Worm (Caenorhabditis elegans) whole organism, L1 larva: ENCODE measurements around the gene cdk-11.2.
A peak's percentile ranks its signal among the peaks of the same experiment; 100 is the strongest.

Source experiments
- C16A3.4 ChIP-seq: fragments of 150-350 bp; optimal IDR thresholded peaks from 2 replicates; lab custom pipeline; 2014; ENCODE audit warnings: missing biosample characterization, missing genetic modification characterization
- C34B4.2 ChIP-seq: sonication (generic microtip); optimal IDR thresholded peaks from 2 replicates; lab custom pipeline; 2017; ENCODE audit warnings: mild to moderate bottlenecking, missing genetic modification characterization, missing compliant biosample characterization
- alr-1 ChIP-seq: fragments of 200-800 bp; sonication (Bioruptor generic); optimal IDR thresholded peaks from 2 replicates; lab custom pipeline; 2018; ENCODE audit warnings: borderline replicate concordance, mild to moderate bottlenecking, missing genetic modification characterization, missing compliant biosample characterization
- aly-2 ChIP-seq: fragments of 150-350 bp; optimal IDR thresholded peaks from 2 replicates; lab custom pipeline; 2014; ENCODE audit warnings: missing biosample characterization, missing genetic modification characterization
- blmp-1 ChIP-seq: fragments of 150-350 bp; optimal IDR thresholded peaks from 2 replicates; lab custom pipeline; 2014; ENCODE audit warnings: missing biosample characterization, missing genetic modification characterization
- ceh-8 ChIP-seq: fragments of 200-800 bp; sonication (Bioruptor generic); optimal IDR thresholded peaks from 2 replicates; lab custom pipeline; 2018; ENCODE audit warnings: mild to moderate bottlenecking, missing genetic modification characterization, moderate library complexity, missing compliant biosample characterization
- ceh-88 ChIP-seq: fragments of 200-800 bp; sonication (Bioruptor generic); IDR thresholded peaks from 2 replicates; pipeline ENCODE4 v1.3.6; 2022; ENCODE audit warnings: missing genetic modification characterization, missing compliant biosample characterization
- dsc-1 ChIP-seq: sonication (generic microtip); optimal IDR thresholded peaks from 2 replicates; lab custom pipeline; 2016; ENCODE audit warnings: mild to moderate bottlenecking, missing genetic modification characterization, missing compliant biosample characterization
- efl-1 ChIP-seq, 4 experiments: fragments of 150-350 bp; optimal IDR thresholded peaks in 3 of 4; peaks in 1 of 4; 1 replicate in 1 of 4; 2 replicates in 3 of 4; lab custom pipeline; 2014; ENCODE audit warnings: missing biosample characterization in 2 of 4, missing genetic modification characterization in 2 of 4, missing genetic modification reagents in 2 of 4
- efl-3 ChIP-seq: fragments of 200-800 bp; sonication (Bioruptor generic); optimal IDR thresholded peaks from 2 replicates; lab custom pipeline; 2018; ENCODE audit warnings: mild to moderate bottlenecking, missing genetic modification characterization, missing compliant biosample characterization
- egl-27 ChIP-seq, 2 experiments: fragments of 150-350 bp in 1 of 2; sonication (generic microtip); optimal IDR thresholded peaks; 3 replicates each; lab custom pipeline; 2017 to 2018; ENCODE audit warnings: missing biosample characterization in 2 of 2, missing genetic modification characterization in 2 of 2, missing genetic modification reagents in 2 of 2
- elt-3 ChIP-seq, 6 experiments: fragments of 150-350 bp in 1 of 6; sonication (generic microtip); optimal IDR thresholded peaks; 2 replicates each; lab custom pipeline; 2017 to 2018; ENCODE audit warnings: missing biosample characterization in 6 of 6, missing genetic modification characterization in 6 of 6, inconsistent platforms in 1 of 6
- fkh-4 ChIP-seq: sonication (generic microtip); optimal IDR thresholded peaks from 2 replicates; lab custom pipeline; 2016; ENCODE audit warnings: missing compliant biosample characterization, missing genetic modification characterization, borderline replicate concordance
- fkh-8 ChIP-seq: sonication (generic microtip); optimal IDR thresholded peaks from 2 replicates; lab custom pipeline; 2016; ENCODE audit warnings: mild to moderate bottlenecking, missing genetic modification characterization, missing compliant biosample characterization
- grh-1 ChIP-seq: fragments of 200-800 bp; sonication (Bioruptor generic); IDR thresholded peaks from 2 replicates; pipeline ENCODE4 v1.3.6; 2022; ENCODE audit warnings: missing genetic modification reagents, missing genetic modification characterization, missing compliant biosample characterization
- hlh-4 ChIP-seq: sonication (generic microtip); optimal IDR thresholded peaks from 2 replicates; lab custom pipeline; 2016; ENCODE audit warnings: mild to moderate bottlenecking, missing genetic modification characterization, missing compliant biosample characterization
- lin-14 ChIP-seq: fragments of 200-800 bp; sonication (Bioruptor generic); optimal IDR thresholded peaks from 2 replicates; lab custom pipeline; 2018; ENCODE audit warnings: mild to moderate bottlenecking, missing genetic modification characterization, moderate library complexity, missing compliant biosample characterization
- lin-15B ChIP-seq: fragments of 150-350 bp; sonication (generic microtip); optimal IDR thresholded peaks from 3 replicates; lab custom pipeline; 2014; ENCODE audit warnings: missing biosample characterization, missing genetic modification characterization
- lin-35 ChIP-seq, 2 experiments: fragments of 150-350 bp; optimal IDR thresholded peaks; 2 replicates each; lab custom pipeline; 2014; ENCODE audit warnings: missing biosample characterization in 2 of 2, missing genetic modification characterization in 2 of 2, missing genetic modification reagents in 2 of 2
- lin-39 ChIP-seq: fragments of 150-350 bp; optimal IDR thresholded peaks from 2 replicates; lab custom pipeline; 2014; ENCODE audit warnings: missing biosample characterization, missing genetic modification reagents, missing genetic modification characterization
- lir-3 ChIP-seq: sonication (generic microtip); optimal IDR thresholded peaks from 2 replicates; lab custom pipeline; 2016; ENCODE audit warnings: mild to moderate bottlenecking, missing genetic modification characterization, moderate library complexity, missing compliant biosample characterization; ENCODE audit not compliant: poor library complexity
- lsy-2 ChIP-seq, 2 experiments: fragments of 150-350 bp; optimal IDR thresholded peaks; 2 replicates each; lab custom pipeline; 2014; ENCODE audit warnings: missing biosample characterization in 2 of 2, missing genetic modification characterization in 2 of 2
- mdl-1 ChIP-seq, 2 experiments: fragments of 150-350 bp; optimal IDR thresholded peaks; 2 replicates each; lab custom pipeline; 2014 to 2017; ENCODE audit warnings: missing biosample characterization in 2 of 2, missing genetic modification characterization in 2 of 2, inconsistent platforms in 1 of 2
- nhr-19 ChIP-seq: fragments of 200-800 bp; sonication (Bioruptor generic); conservative IDR thresholded peaks from 2 replicates; pipeline ENCODE4 v1.3.6; 2022; ENCODE audit warnings: missing genetic modification characterization, missing compliant biosample characterization
- nhr-237 ChIP-seq: fragments of 150-350 bp; optimal IDR thresholded peaks from 2 replicates; lab custom pipeline; 2014; ENCODE audit warnings: missing biosample characterization, missing genetic modification characterization
- nhr-47 ChIP-seq: sonication (generic microtip); optimal IDR thresholded peaks from 2 replicates; lab custom pipeline; 2016; ENCODE audit warnings: mild to moderate bottlenecking, missing genetic modification characterization, moderate library complexity, missing compliant biosample characterization
- nhr-84 ChIP-seq: sonication (generic microtip); optimal IDR thresholded peaks from 2 replicates; lab custom pipeline; 2017; ENCODE audit warnings: missing biosample characterization, missing genetic modification characterization
- pqm-1 ChIP-seq: sonication (generic microtip); optimal IDR thresholded peaks from 3 replicates; lab custom pipeline; 2017; ENCODE audit warnings: missing biosample characterization, missing genetic modification characterization
- skn-1 ChIP-seq: fragments of 150-350 bp; optimal IDR thresholded peaks from 2 replicates; lab custom pipeline; 2014; ENCODE audit warnings: missing biosample characterization, missing genetic modification characterization
- sox-4 ChIP-seq: sonication (generic microtip); optimal IDR thresholded peaks from 2 replicates; lab custom pipeline; 2016; ENCODE audit warnings: missing genetic modification characterization, missing compliant biosample characterization
- sptf-1 ChIP-seq: fragments of 150-350 bp; optimal IDR thresholded peaks from 2 replicates; lab custom pipeline; 2014; ENCODE audit warnings: missing biosample characterization, missing genetic modification characterization
- sup-37 ChIP-seq: fragments of 200-800 bp; sonication (Bioruptor generic); optimal IDR thresholded peaks from 2 replicates; lab custom pipeline; 2018; ENCODE audit warnings: mild to moderate bottlenecking, missing genetic modification characterization, missing compliant biosample characterization
- unc-30 ChIP-seq: sonication (generic microtip); optimal IDR thresholded peaks from 2 replicates; lab custom pipeline; 2017; ENCODE audit warnings: missing biosample characterization, missing genetic modification characterization
- unc-86 ChIP-seq: sonication (generic microtip); optimal IDR thresholded peaks from 2 replicates; lab custom pipeline; 2016; ENCODE audit warnings: missing genetic modification characterization, missing compliant biosample characterization
- unc-98 ChIP-seq: fragments of 200-800 bp; sonication (Bioruptor generic); IDR thresholded peaks from 2 replicates; pipeline ENCODE4 v1.3.6; 2022; ENCODE audit warnings: missing genetic modification characterization, missing compliant biosample characterization
- zag-1 ChIP-seq: fragments of 150-350 bp; optimal IDR thresholded peaks from 2 replicates; lab custom pipeline; 2014; ENCODE audit warnings: missing biosample characterization, missing genetic modification characterization
- zip-4 ChIP-seq: fragments of 200-800 bp; sonication (Bioruptor generic); optimal IDR thresholded peaks from 2 replicates; lab custom pipeline; 2018; ENCODE audit warnings: mild to moderate bottlenecking, missing genetic modification characterization, moderate library complexity, missing compliant biosample characterization
- ztf-11 ChIP-seq, 2 experiments: sonication (generic microtip); optimal IDR thresholded peaks; 2 replicates each; lab custom pipeline; 2016 to 2017; ENCODE audit warnings: missing genetic modification characterization in 2 of 2, missing biosample characterization in 1 of 2, missing compliant biosample characterization in 1 of 2

The cdk-11.2 gene

ce11 chrX:10419743-10420142 is at the start of gene cdk-11.2 (continued):
- TF ChIP-seq sup-37, result no peak
- peak; percentile 79 for TF ChIP-seq blmp-1 (tag; lab: Kevin White, UChicago)
- TF ChIP-seq sptf-1 (tag; lab: Kevin White, UChicago), result no peak
- no peak for TF ChIP-seq unc-98 (GFP tag; lab: Robert Waterston, UW)
- TF ChIP-seq C34B4.2 (tag; lab: Kevin White, UChicago), result no peak
- no peak for TF ChIP-seq egl-27 (tag; optimal IDR thresholded peaks at IDR 0.05; lab: Kevin White, UChicago)
- TF ChIP-seq lin-14 (GFP tag; lab: Kevin White, UChicago), result peak; percentile 79
- no peak for TF ChIP-seq zag-1 (tag; lab: Kevin White, UChicago)
- no peak for TF ChIP-seq pqm-1 (tag; lab: Kevin White, UChicago)
- peak in 1 of 2 experiments; percentile 3 for TF ChIP-seq ztf-11 (tag; optimal IDR thresholded peaks at IDR 0.05; lab: Kevin White, UChicago)
- TF ChIP-seq mdl-1 (tag; optimal IDR thresholded peaks at IDR 0.05; lab: Kevin White, UChicago), result peak in 1 of 2 experiments; percentile 47
- TF ChIP-seq grh-1, result no peak; the same call in 1 of the 2 replicates
- TF ChIP-seq nhr-84 (tag; lab: Kevin White, UChicago), result no peak
- TF ChIP-seq nhr-19 (GFP tag; lab: Robert Waterston, UW), result peak; percentile 55
- TF ChIP-seq lir-3 (tag; lab: Kevin White, UChicago), result peak; percentile 15
- no peak for TF ChIP-seq lin-39 (tag; lab: Kevin White, UChicago)
- peak; percentile 12 for TF ChIP-seq fkh-8
- TF ChIP-seq nhr-47, result peak; percentile 60
- TF ChIP-seq nhr-237, result no peak
- no peak for TF ChIP-seq alr-1 (tag; lab: Kevin White, UChicago)
- TF ChIP-seq ceh-8 (GFP tag; lab: Kevin White, UChicago), result no peak
- TF ChIP-seq hlh-4 (tag; lab: Kevin White, UChicago), result no peak
- TF ChIP-seq C16A3.4, result peak; percentile 70
- peak; percentile 47 to 74 for TF ChIP-seq lsy-2 (tag; optimal IDR thresholded peaks at IDR 0.05; lab: Kevin White, UChicago)
- no peak for TF ChIP-seq unc-30 (tag; lab: Kevin White, UChicago)
- TF ChIP-seq dsc-1 (tag; lab: Kevin White, UChicago), result no peak
- no peak for TF ChIP-seq unc-86 (tag; lab: Kevin White, UChicago)
- peak; percentile 73 for TF ChIP-seq zip-4 (GFP tag; lab: Kevin White, UChicago)
- TF ChIP-seq aly-2 (tag; lab: Kevin White, UChicago), result no peak
- TF ChIP-seq fkh-4 (tag; lab: Kevin White, UChicago), result no peak
- TF ChIP-seq sox-4 (tag; lab: Kevin White, UChicago), result no peak

- TF ChIP-seq efl-3 (GFP tag; lab: Kevin White, UChicago), result no peak
- TF ChIP-seq lin-15B (tag; lab: Kevin White, UChicago), result no peak
- no peak for TF ChIP-seq lin-35 (GFP tag; optimal IDR thresholded peaks at IDR 0.05; lab: Kevin White, UChicago)
- TF ChIP-seq efl-1 (optimal IDR thresholded peaks at IDR 0.05; lab: Kevin White, UChicago), result no peak
- TF ChIP-seq efl-1 (GFP tag; optimal IDR thresholded peaks at IDR 0.05 in 1 of 2; lab: Kevin White, UChicago), result peak in 1 of 2 experiments; percentile 41
- peak; percentile 58 for TF ChIP-seq dsc-1 (tag; lab: Kevin White, UChicago)
Observed at ce11 chrX:10463542-10463941, 44.0 kb upstream of the cdk-11.2 start, which contains the start of gene C39B10.1. TSS of gene C39B10.1 (minus strand) at chrX:10463642.

- TF ChIP-seq dsc-1 (tag; lab: Kevin White, UChicago), result peak; percentile 93
- peak; percentile 32 for TF ChIP-seq sox-4 (tag; lab: Kevin White, UChicago)
- TF ChIP-seq fkh-8, result peak; percentile 45
- peak; percentile 7 for TF ChIP-seq fkh-4 (tag; lab: Kevin White, UChicago)
- no peak for TF ChIP-seq elt-3 (tag; optimal IDR thresholded peaks at IDR 0.05; lab: Kevin White, UChicago)
- TF ChIP-seq ceh-88 (GFP tag; lab: Robert Waterston, UW), result no peak
- TF ChIP-seq skn-1 (tag; lab: Kevin White, UChicago), result no peak
- no peak for TF ChIP-seq lsy-2 (tag; optimal IDR thresholded peaks at IDR 0.05; lab: Kevin White, UChicago)
- no peak for TF ChIP-seq lin-39 (tag; lab: Kevin White, UChicago)
Observed at ce11 chrX:10462391-10462790, 42.8 kb upstream of the cdk-11.2 start.
